Fruit fly (Drosophila melanogaster): ENCODE results near the gene Mitofilin.

Mitofilin gene

DNA sequence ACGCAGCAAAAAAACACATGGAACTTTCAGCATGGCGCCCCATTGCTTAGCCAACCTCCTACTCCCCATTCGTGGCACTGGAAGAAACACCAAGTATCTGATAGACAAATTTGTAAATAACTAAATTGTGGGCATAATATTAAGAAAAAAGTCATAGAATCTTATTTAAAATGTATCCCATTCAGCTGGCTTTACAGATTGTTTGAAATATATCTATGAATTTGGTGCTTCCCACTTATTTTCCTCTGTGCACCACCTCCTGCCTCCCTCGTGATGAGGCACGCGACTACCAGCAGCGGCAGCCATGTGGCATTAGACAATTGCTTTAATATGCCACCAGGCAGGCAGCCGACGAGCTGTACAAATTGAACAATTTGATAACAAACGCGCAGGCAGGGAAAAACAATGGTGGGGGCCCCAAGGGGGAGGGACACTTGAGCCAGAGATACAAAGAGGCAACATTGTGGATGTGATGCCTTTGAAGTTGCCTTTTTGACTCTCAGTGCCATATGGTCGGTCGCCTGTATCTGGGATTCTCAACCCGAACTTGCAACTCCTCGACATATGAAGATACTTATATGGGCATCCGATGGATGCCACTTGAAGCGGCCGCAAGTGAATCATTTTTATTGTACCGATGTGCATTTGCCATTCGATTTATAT, 26.1 kb upstream of the Mitofilin start (continued):
- peak; percentile 35 for TF ChIP-seq CG4854 (GFP tag; optimal IDR thresholded peaks at IDR 0.05)
- no peak for TF ChIP-seq Scr (GFP tag; IDR thresholded peaks at IDR 0.05; ENCODE audit: partially characterized antibody)
- peak; percentile 64 for TF ChIP-seq CG31224 (GFP tag; IDR thresholded peaks at IDR 0.05)
- TF ChIP-seq tin (GFP tag; optimal IDR thresholded peaks at IDR 0.05): peak; percentile 76
- TF ChIP-seq ato (GFP tag; IDR thresholded peaks at IDR 0.05; ENCODE audit: partially characterized antibody): no peak
- peak; percentile 97 for TF ChIP-seq Med (GFP tag)
- TF ChIP-seq tna (GFP tag; IDR thresholded peaks at IDR 0.05; ENCODE audit: partially characterized antibody): no peak
- no peak for TF ChIP-seq Sry-β (GFP tag; optimal IDR thresholded peaks at IDR 0.05)
- TF ChIP-seq CG8089 (GFP tag; optimal IDR thresholded peaks at IDR 0.05): peak; percentile 53
- peak; percentile 1 for TF ChIP-seq CG17186 (GFP tag; optimal IDR thresholded peaks at IDR 0.05)
- no peak for TF ChIP-seq mld (GFP tag; IDR thresholded peaks at IDR 0.05; ENCODE audit: partially characterized antibody)
- TF ChIP-seq Hsf (GFP tag; optimal IDR thresholded peaks at IDR 0.05): peak; percentile 71
- peak; percentile 96 for TF ChIP-seq cwo (GFP tag; optimal IDR thresholded peaks at IDR 0.05)
- TF ChIP-seq emc (GFP tag; optimal IDR thresholded peaks at IDR 0.05): peak; percentile 34
- no peak; the same call in none of the 2 replicates for TF ChIP-seq CG9215 (GFP tag; IDR thresholded peaks at IDR 0.05)
- peak; percentile 88 for TF ChIP-seq chm (GFP tag; IDR thresholded peaks at IDR 0.05)
- TF ChIP-seq danr (GFP tag; IDR thresholded peaks at IDR 0.05): peak; percentile 59; the same call in 1 of the 2 replicates
- TF ChIP-seq ash1 (GFP tag; optimal IDR thresholded peaks at IDR 0.05): no peak
- peak; percentile 79 for TF ChIP-seq CG17385 (GFP tag; optimal IDR thresholded peaks at IDR 0.05)
- TF ChIP-seq HLHmδ (GFP tag; optimal IDR thresholded peaks at IDR 0.05): peak; percentile 12
- TF ChIP-seq gsb-n (tag; optimal IDR thresholded peaks at IDR 0.05): peak; percentile 67
- peak; percentile 60 for TF ChIP-seq CG18476 (GFP tag; optimal IDR thresholded peaks at IDR 0.05)
- peak; percentile 32 for TF ChIP-seq CG3163 (GFP tag; optimal IDR thresholded peaks at IDR 0.05)
- TF ChIP-seq CG7745 (tag; optimal IDR thresholded peaks at IDR 0.05): no peak
- TF ChIP-seq CG13296 (GFP tag; optimal IDR thresholded peaks at IDR 0.05): peak; percentile 69
- TF ChIP-seq CG13775 (GFP tag; optimal IDR thresholded peaks at IDR 0.05): peak; percentile 61
- peak; percentile 94 for TF ChIP-seq ci (GFP tag; IDR thresholded peaks at IDR 0.05)
- peak; percentile 87 for TF ChIP-seq HLH3B (GFP tag; IDR thresholded peaks at IDR 0.05)
- peak; percentile 70 for TF ChIP-seq sd (tag; optimal IDR thresholded peaks at IDR 0.05)
- TF ChIP-seq psq (GFP tag; optimal IDR thresholded peaks at IDR 0.05): peak; percentile 8
- TF ChIP-seq fd96Cb (tag; optimal IDR thresholded peaks at IDR 0.05): peak; percentile 83
- TF ChIP-seq esg (GFP tag; conservative IDR thresholded peaks at IDR 0.05): peak; percentile 73
- peak; percentile 75 for TF ChIP-seq abd-A (tag; optimal IDR thresholded peaks at IDR 0.05)
- TF ChIP-seq pros (GFP tag; optimal IDR thresholded peaks at IDR 0.05): peak; percentile 8
- TF ChIP-seq NK7.1 (GFP tag; optimal IDR thresholded peaks at IDR 0.05): peak; percentile 64
- peak; percentile 74 for TF ChIP-seq CG1233 (GFP tag; optimal IDR thresholded peaks at IDR 0.05)
- TF ChIP-seq CG16815 (GFP tag; optimal IDR thresholded peaks at IDR 0.05): peak; percentile 65
- peak; percentile 59 for TF ChIP-seq CG12104 (GFP tag; optimal IDR thresholded peaks at IDR 0.05)
- TF ChIP-seq kni (GFP tag; optimal IDR thresholded peaks at IDR 0.05): no peak
- TF ChIP-seq B-H2 (GFP tag; optimal IDR thresholded peaks at IDR 0.05): peak; percentile 3
- peak; percentile 84 for TF ChIP-seq org-1 (GFP tag; optimal IDR thresholded peaks at IDR 0.05)
- peak; percentile 72 for TF ChIP-seq pnt (GFP tag; optimal IDR thresholded peaks at IDR 0.05)
- TF ChIP-seq unpg (GFP tag; optimal IDR thresholded peaks at IDR 0.05): peak; percentile 87
- TF ChIP-seq sqz (GFP tag; optimal IDR thresholded peaks at IDR 0.05): peak; percentile 9
- peak; percentile 46; the same call in 2 of the 3 replicates for TF ChIP-seq CG2889 (GFP tag; IDR thresholded peaks at IDR 0.05)
- peak; percentile 63 for TF ChIP-seq sug (tag; optimal IDR thresholded peaks at IDR 0.05)
- TF ChIP-seq nerfin-1 (tag; optimal IDR thresholded peaks at IDR 0.05): peak; percentile 55
- peak; percentile 70 for TF ChIP-seq wdn (GFP tag; IDR thresholded peaks at IDR 0.05)
- no peak for TF ChIP-seq CG8478 (optimal IDR thresholded peaks at IDR 0.05)
- TF ChIP-seq h (optimal IDR thresholded peaks at IDR 0.05): no peak

Measured in whole organism, embryonic.